Worm (Caenorhabditis elegans) whole organism, early embryonic: Measurements from ENCODE around the gene F29A7.6.

Experiments used
- B0310.2 ChIP-seq: sonication (generic microtip); optimal IDR thresholded peaks from 2 replicates; lab custom pipeline; 2016; ENCODE audit warnings: mild to moderate bottlenecking, missing genetic modification characterization, missing compliant biosample characterization
- F13C5.2 ChIP-seq: sonication (generic microtip); optimal IDR thresholded peaks from 2 replicates; lab custom pipeline; 2017; ENCODE audit warnings: mild to moderate bottlenecking, missing genetic modification characterization, inconsistent platforms, missing compliant biosample characterization
- aly-1 ChIP-seq: sonication (generic microtip); optimal IDR thresholded peaks from 2 replicates; lab custom pipeline; 2016; ENCODE audit warnings: missing genetic modification characterization, missing compliant biosample characterization
- ama-1 ChIP-seq: fragments of 150-350 bp; optimal IDR thresholded peaks from 2 replicates; lab custom pipeline; 2014
- ceh-13 ChIP-seq: fragments of 200-800 bp; sonication (Bioruptor generic); optimal IDR thresholded peaks from 2 replicates; lab custom pipeline; 2018; ENCODE audit warnings: mild to moderate bottlenecking, missing genetic modification characterization, missing compliant biosample characterization
- ceh-36 ChIP-seq: sonication (generic microtip); optimal IDR thresholded peaks from 2 replicates; lab custom pipeline; 2016; ENCODE audit warnings: missing genetic modification characterization, inconsistent platforms, missing compliant biosample characterization
- ets-7 ChIP-seq: sonication (generic microtip); optimal IDR thresholded peaks from 2 replicates; lab custom pipeline; 2016; ENCODE audit warnings: missing genotype, missing genetic modification characterization, missing compliant biosample characterization
- flt-1 ChIP-seq: fragments of 200-800 bp; sonication (Bioruptor generic); IDR thresholded peaks from 2 replicates; pipeline ENCODE4 v1.3.6; 2022; ENCODE audit warnings: missing genetic modification characterization, missing compliant biosample characterization
- hmbx-1 ChIP-seq: sonication (generic microtip); optimal IDR thresholded peaks from 2 replicates; lab custom pipeline; 2016; ENCODE audit warnings: mild to moderate bottlenecking, missing genetic modification characterization, missing compliant biosample characterization
- hmg-4 ChIP-seq: fragments of 200-800 bp; sonication (Bioruptor generic); optimal IDR thresholded peaks from 2 replicates; lab custom pipeline; 2018; ENCODE audit warnings: mild to moderate bottlenecking, missing genetic modification characterization, missing compliant biosample characterization
- hnd-1 ChIP-seq: sonication (generic microtip); optimal IDR thresholded peaks from 2 replicates; lab custom pipeline; 2016; ENCODE audit warnings: missing genetic modification characterization, missing compliant biosample characterization
- pes-1 ChIP-seq: fragments of 200-800 bp; sonication (Bioruptor generic); IDR thresholded peaks from 2 replicates; pipeline ENCODE4 v1.3.6; 2022; ENCODE audit warnings: missing genetic modification reagents, missing genetic modification characterization, missing compliant biosample characterization
- scrt-1 ChIP-seq: fragments of 200-800 bp; sonication (Bioruptor generic); IDR thresholded peaks from 2 replicates; pipeline ENCODE4 v1.3.6; 2022; ENCODE audit warnings: missing genetic modification characterization, missing compliant biosample characterization
- sea-1 ChIP-seq: fragments of 200-800 bp; sonication (Bioruptor generic); conservative IDR thresholded peaks from 2 replicates; pipeline ENCODE4 v1.3.6; 2022; ENCODE audit warnings: missing genetic modification characterization, missing compliant biosample characterization
- tbx-11 ChIP-seq: fragments of 200-800 bp; sonication (Bioruptor generic); IDR thresholded peaks from 2 replicates; pipeline ENCODE4 v1.3.6; 2022; ENCODE audit warnings: missing genetic modification characterization, missing compliant biosample characterization
- tbx-37 ChIP-seq: fragments of 200-800 bp; sonication (Bioruptor generic); conservative IDR thresholded peaks from 2 replicates; pipeline ENCODE4 v1.3.6; 2022; ENCODE audit warnings: missing genetic modification reagents, missing genetic modification characterization, missing compliant biosample characterization
- tra-4 ChIP-seq: sonication (generic microtip); optimal IDR thresholded peaks from 2 replicates; lab custom pipeline; 2017; ENCODE audit warnings: missing genetic modification characterization, missing compliant biosample characterization

Gene F29A7.6

DNA sequence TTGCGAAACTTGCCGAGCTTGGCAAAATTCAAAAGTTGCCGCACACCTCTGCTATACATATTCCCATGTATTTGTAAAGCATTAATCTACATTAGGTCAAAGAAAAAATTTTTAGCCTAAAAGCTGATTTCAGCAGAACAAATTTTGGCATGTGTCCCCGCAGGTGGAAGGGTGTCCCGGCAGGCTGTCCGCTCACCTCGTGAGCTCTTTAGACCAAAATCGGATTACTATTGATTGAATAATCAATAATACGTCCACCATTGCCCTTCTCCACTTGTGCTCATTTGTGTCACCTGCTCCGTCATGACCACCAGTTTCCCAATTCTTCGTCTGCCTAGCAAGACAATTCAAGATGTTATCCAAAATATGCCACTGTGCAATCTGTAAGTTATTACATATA lies 6.1 kb upstream of the F29A7.6 start, which contains the start of gene fbxb-107:
TSS of gene fbxb-107 (plus strand) at position 297 of the 400 bp plus-strand sequence.
- TF ChIP-seq hnd-1 (tag; lab: Kevin White, UChicago) (no peak), ceh-36 (tag; lab: Kevin White, UChicago) (no peak), tbx-37 (no peak), pes-1 (GFP tag; lab: Robert Waterston, UW) (no peak), hmbx-1 (tag; lab: Kevin White, UChicago) (no peak), aly-1 (tag; lab: Kevin White, UChicago) (no peak), ceh-13 (no peak), ama-1 (lab: Kevin White, UChicago) (no peak), B0310.2 (tag; lab: Kevin White, UChicago) (no peak), tbx-11 (no peak), hmg-4 (no peak), F13C5.2 (tag; lab: Kevin White, UChicago) (no peak), tra-4 (tag; lab: Kevin White, UChicago) (no peak), flt-1 (GFP tag; lab: Robert Waterston, UW) (no peak), sea-1 (GFP tag; lab: Robert Waterston, UW) (no peak; the same call in 1 of the 2 replicates), scrt-1 (GFP tag; lab: Robert Waterston, UW) (no peak), ets-7 (no peak)

DNA sequence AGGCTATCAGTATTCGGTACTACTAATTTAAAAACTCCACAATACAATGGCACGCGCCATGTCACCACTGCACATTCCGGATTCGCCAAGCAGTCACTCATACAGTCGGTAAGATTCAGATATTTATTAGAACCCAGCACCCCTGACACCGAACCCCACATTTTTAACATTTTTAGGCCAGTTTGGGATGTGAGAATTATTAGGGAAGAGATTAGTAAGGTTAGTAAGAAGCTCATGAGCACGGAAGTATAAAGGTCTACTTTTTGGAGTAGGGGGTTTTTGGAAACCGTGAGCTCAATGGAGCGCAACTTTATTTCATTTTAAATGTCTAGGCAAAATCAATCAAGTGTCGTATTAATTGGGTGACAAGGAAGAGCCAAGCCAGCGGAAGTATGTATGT lies 5.5 kb upstream of the F29A7.6 start, which contains the start of gene F29A7.8:
TSS of gene F29A7.8 (minus strand) at position 101 of the 400 bp plus-strand sequence.
- TF ChIP-seq aly-1 (tag; lab: Kevin White, UChicago) = no peak
- no peak for TF ChIP-seq tbx-11
- no peak for TF ChIP-seq flt-1 (GFP tag; lab: Robert Waterston, UW)
- TF ChIP-seq hmg-4 = no peak
- no peak for TF ChIP-seq ceh-13
- TF ChIP-seq ets-7 = no peak
- TF ChIP-seq hmbx-1 (tag; lab: Kevin White, UChicago) = no peak

DNA sequence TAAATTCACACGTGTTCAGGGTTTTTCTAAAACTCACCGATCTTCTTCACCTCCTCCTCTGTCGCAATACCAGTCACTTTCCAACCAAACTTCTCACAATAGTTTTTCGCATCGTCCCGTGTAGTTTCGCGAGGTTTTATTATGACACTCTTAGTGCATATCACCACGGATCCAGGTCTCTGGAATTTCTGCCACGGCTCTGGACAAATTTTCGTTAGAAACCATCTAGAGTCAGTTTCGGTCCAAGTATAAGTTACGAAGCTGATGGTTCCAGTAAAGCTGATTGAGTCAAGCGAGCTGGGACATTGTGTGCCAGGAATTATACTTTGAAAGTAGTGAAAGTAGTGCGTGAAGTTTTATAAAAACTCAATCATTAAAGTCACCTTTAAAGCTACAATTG lies 3.9 kb upstream of the F29A7.6 start:
- TF ChIP-seq pes-1 (GFP tag; lab: Robert Waterston, UW) (no peak), hmbx-1 (tag; lab: Kevin White, UChicago) (no peak), scrt-1 (GFP tag; lab: Robert Waterston, UW) (no peak), flt-1 (GFP tag; lab: Robert Waterston, UW) (no peak), ceh-36 (tag; lab: Kevin White, UChicago) (no peak), hnd-1 (tag; lab: Kevin White, UChicago) (no peak)

DNA sequence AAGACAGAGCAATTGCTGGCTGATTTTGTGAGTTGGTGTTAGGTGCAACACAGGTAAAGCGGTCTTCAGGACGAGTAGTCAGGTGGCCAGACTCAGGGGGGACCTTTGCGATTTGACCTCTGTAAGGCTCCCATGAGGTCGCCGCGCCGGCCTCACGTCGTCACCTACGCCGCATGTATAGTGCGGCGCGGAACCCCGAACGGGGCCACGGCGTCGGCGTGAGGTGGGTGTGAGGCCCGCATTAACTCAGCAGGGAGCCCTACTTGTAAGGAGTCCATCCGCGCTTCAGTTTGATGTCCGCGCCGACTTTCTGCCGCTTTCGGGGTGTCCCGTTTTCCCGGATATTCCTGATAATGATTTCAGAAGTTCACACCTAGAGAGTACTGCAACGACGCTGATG lies 2.2 kb upstream of the F29A7.6 start:
- TF ChIP-seq flt-1 (GFP tag; lab: Robert Waterston, UW) (no peak), tra-4 (tag; lab: Kevin White, UChicago) (no peak), tbx-37 (no peak), hmg-4 (no peak), hmbx-1 (tag; lab: Kevin White, UChicago) (no peak), pes-1 (GFP tag; lab: Robert Waterston, UW) (no peak), sea-1 (GFP tag; lab: Robert Waterston, UW) (no peak), B0310.2 (tag; lab: Kevin White, UChicago) (no peak), aly-1 (tag; lab: Kevin White, UChicago) (no peak), ceh-13 (no peak), ama-1 (lab: Kevin White, UChicago) (no peak), ceh-36 (tag; lab: Kevin White, UChicago) (no peak), ets-7 (no peak), scrt-1 (GFP tag; lab: Robert Waterston, UW) (no peak), F13C5.2 (tag; lab: Kevin White, UChicago) (no peak), hnd-1 (tag; lab: Kevin White, UChicago) (no peak), tbx-11 (no peak)

DNA sequence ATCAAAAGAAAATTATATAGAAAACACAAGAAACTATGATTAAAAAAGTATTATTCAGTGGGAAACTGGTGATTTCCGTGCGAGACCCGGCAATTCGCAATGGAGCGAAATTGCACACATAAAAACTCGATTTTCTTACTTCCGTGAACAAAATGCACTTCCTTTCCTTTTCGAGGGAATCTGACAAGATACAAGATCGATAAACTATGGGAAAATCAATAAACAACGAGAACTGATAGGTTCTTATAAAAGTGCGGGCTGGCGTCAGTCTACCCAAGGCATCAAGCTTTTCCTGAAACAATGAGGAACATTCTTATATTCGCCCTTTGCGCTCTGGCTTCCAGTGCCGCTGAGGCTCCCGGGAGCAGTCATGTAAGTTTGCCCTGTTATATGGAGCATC lies 588 bp upstream of the F29A7.6 start, which contains the start of gene F29A7.3:
TSS of gene F29A7.3 (plus strand) at position 301 of the 400 bp plus-strand sequence.
- no peak for TF ChIP-seq tra-4 (tag; lab: Kevin White, UChicago)
- TF ChIP-seq ceh-36 (tag; lab: Kevin White, UChicago) = no peak
- TF ChIP-seq pes-1 (GFP tag; lab: Robert Waterston, UW) = no peak
- TF ChIP-seq scrt-1 (GFP tag; lab: Robert Waterston, UW) = no peak
- no peak for TF ChIP-seq hmg-4
- no peak for TF ChIP-seq sea-1 (GFP tag; lab: Robert Waterston, UW)

DNA sequence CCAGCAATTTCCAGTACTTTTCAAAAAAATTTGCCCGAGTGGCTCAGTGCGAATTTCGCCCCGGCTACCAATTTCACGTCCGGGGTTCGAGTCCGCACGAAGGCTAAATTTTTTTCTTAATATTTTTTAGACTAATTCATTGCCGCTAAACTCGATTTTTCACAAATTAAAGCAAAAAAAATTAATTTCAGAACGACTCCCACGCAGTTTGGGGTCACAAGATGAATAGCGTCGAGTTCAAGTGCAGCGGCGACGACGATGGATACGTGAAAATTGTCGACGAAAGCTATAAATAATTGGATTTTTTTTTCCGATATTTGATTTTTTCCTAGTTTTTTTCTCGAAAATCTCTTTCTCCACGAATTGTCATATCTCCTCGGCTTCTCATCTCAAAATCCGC lies 1.1 kb downstream of the F29A7.6 start:
- no peak for TF ChIP-seq F13C5.2 (tag; lab: Kevin White, UChicago)

DNA sequence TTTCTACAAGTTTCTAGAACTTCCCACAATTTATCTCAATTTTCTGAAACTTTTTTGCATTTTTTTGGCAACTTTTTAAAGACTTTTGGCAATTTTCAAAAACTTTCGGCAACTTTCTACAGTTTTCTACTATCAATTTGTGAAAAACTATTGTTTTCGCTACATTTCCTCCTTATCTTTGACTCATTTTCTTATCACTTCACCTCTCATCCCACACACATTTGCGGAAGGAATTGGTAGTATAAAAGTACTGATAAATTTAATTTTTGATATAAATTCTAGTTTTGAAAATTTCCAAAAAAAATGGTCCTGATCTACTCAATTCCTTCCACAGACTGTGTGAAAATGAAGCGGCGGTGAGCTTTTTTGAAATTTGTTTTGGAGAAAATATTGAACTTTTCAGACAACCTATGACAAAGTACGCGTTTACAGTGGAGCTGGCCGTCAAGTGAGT lies 2.8 kb downstream of the F29A7.6 start, which contains the start of gene F29A7.4:
TSS of gene F29A7.4 (plus strand) at position 404 of the 454 bp plus-strand sequence.
- TF ChIP-seq tbx-37 (no peak), ama-1 (lab: Kevin White, UChicago) (no peak), ceh-13 (no peak), scrt-1 (GFP tag; lab: Robert Waterston, UW) (no peak), hnd-1 (tag; lab: Kevin White, UChicago) (no peak), flt-1 (GFP tag; lab: Robert Waterston, UW) (no peak), B0310.2 (tag; lab: Kevin White, UChicago) (no peak), tbx-11 (no peak)

DNA sequence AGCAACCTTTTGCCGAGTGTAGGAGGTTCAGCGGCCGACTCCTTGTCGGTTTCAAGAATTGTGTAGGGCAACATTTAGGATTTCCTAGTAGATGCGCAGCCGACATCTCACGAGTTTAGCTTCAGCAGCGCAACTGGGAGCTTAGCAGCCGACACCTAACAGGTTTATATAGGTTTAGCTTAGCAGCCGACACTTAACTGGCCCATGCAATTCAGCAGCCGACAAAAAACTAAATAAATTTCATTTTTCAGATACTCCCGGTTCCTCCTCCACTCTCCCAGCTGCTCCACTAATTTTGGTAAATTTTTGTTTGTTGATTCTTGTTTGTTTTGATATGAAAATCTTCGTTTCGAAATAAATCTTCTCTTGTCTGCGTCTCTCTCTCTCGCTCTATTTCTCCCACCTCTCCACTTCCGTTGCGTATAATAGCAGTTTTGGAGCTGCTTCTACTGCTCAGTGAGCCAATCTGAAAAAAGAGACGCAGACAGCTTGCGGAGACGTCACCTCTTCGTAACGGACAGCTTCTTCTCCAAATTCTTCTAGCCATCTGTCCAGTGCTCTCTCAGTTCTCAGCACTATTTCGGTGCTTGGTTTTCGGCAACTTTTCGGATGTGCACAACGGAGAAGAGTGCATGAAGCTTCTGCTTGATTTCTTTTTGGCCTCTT lies 4.3 kb downstream of the F29A7.6 start:
- no peak for TF ChIP-seq ama-1 (lab: Kevin White, UChicago)
- no peak for TF ChIP-seq tra-4 (tag; lab: Kevin White, UChicago)
